Worm (Caenorhabditis elegans) whole organism, L1 larva: ENCODE results near the gene dmsr-8.

Experiments
- ceh-88 ChIP-seq: fragments of 200-800 bp; sonication (Bioruptor generic); IDR thresholded peaks from 2 replicates; pipeline ENCODE4 v1.3.6; 2022; ENCODE audit warnings: missing genetic modification characterization, missing compliant biosample characterization
- ces-1 ChIP-seq: fragments of 150-350 bp; optimal IDR thresholded peaks from 2 replicates; lab custom pipeline; 2014; ENCODE audit warnings: missing biosample characterization, missing genetic modification reagents, missing genetic modification characterization
- lin-35 ChIP-seq, 2 experiments: fragments of 150-350 bp; optimal IDR thresholded peaks; 2 replicates each; lab custom pipeline; 2014; ENCODE audit warnings: missing biosample characterization in 2 of 2, missing genetic modification characterization in 2 of 2, missing genetic modification reagents in 2 of 2
- nhr-19 ChIP-seq: fragments of 200-800 bp; sonication (Bioruptor generic); conservative IDR thresholded peaks from 2 replicates; pipeline ENCODE4 v1.3.6; 2022; ENCODE audit warnings: missing genetic modification characterization, missing compliant biosample characterization
- nhr-237 ChIP-seq: fragments of 150-350 bp; optimal IDR thresholded peaks from 2 replicates; lab custom pipeline; 2014; ENCODE audit warnings: missing biosample characterization, missing genetic modification characterization
- nhr-76 ChIP-seq: sonication (generic microtip); optimal IDR thresholded peaks from 2 replicates; lab custom pipeline; 2017; ENCODE audit warnings: missing biosample characterization, missing genetic modification characterization
- nhr-77 ChIP-seq: fragments of 150-350 bp; optimal IDR thresholded peaks from 2 replicates; lab custom pipeline; 2014; ENCODE audit warnings: missing biosample characterization, missing genetic modification characterization
- rnt-1 ChIP-seq: sonication (generic microtip); optimal IDR thresholded peaks from 2 replicates; lab custom pipeline; 2016; ENCODE audit warnings: mild to moderate bottlenecking, missing genetic modification characterization, moderate library complexity, missing compliant biosample characterization
- skn-1 ChIP-seq: fragments of 150-350 bp; optimal IDR thresholded peaks from 2 replicates; lab custom pipeline; 2014; ENCODE audit warnings: missing biosample characterization, missing genetic modification characterization
- sptf-1 ChIP-seq: fragments of 150-350 bp; optimal IDR thresholded peaks from 2 replicates; lab custom pipeline; 2014; ENCODE audit warnings: missing biosample characterization, missing genetic modification characterization
- sup-37 ChIP-seq: fragments of 200-800 bp; sonication (Bioruptor generic); optimal IDR thresholded peaks from 2 replicates; lab custom pipeline; 2018; ENCODE audit warnings: mild to moderate bottlenecking, missing genetic modification characterization, missing compliant biosample characterization
- unc-62 ChIP-seq: fragments of 150-350 bp; optimal IDR thresholded peaks from 2 replicates; lab custom pipeline; 2014; ENCODE audit warnings: missing biosample characterization, missing genetic modification reagents, missing genetic modification characterization
- ztf-11 ChIP-seq, 2 experiments: sonication (generic microtip); optimal IDR thresholded peaks; 2 replicates each; lab custom pipeline; 2016 to 2017; ENCODE audit warnings: missing genetic modification characterization in 2 of 2, missing biosample characterization in 1 of 2, missing compliant biosample characterization in 1 of 2

DNA sequence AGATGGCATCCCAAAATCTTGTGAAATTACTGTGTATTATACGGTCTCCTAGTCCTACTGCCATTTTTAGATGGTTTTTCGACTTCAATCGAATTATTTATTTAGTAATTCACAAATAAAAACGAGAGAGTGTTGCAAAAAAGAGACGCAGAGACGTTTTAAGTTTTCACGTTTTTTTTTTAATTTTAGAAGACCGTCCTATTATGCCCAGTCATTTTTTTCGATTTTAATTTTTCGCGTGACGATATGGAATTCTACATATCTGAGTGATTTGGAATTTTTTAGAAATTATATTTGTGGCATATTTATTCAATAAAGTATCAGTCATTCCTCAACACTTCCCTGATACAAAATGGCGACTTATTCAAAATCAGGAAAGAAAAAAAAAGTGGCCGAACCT is 17.4 kb downstream of the dmsr-8 start, which contains the start of gene C35A5.4:
- TF ChIP-seq nhr-76 (no peak), ceh-88 (no peak), unc-62 (GFP tag; lab: Kevin White, UChicago) (no peak), ztf-11 (tag; optimal IDR thresholded peaks at IDR 0.05; lab: Kevin White, UChicago) (no peak), rnt-1 (no peak), nhr-19 (GFP tag; lab: Robert Waterston, UW) (no peak), skn-1 (tag; lab: Kevin White, UChicago) (no peak), lin-35 (GFP tag; optimal IDR thresholded peaks at IDR 0.05; lab: Kevin White, UChicago) (no peak), nhr-237 (no peak), nhr-77 (tag; lab: Kevin White, UChicago) (no peak), sup-37 (no peak), sptf-1 (tag; lab: Kevin White, UChicago) (no peak), ces-1 (GFP tag; lab: Kevin White, UChicago) (no peak)
